Worm (Caenorhabditis elegans) whole organism, young adult: ENCODE results near the gene ZK546.4.
A peak's percentile ranks its signal among the peaks of the same experiment; 100 is the strongest.

Experiments
- F49E8.2 ChIP-seq: sonication (generic microtip); optimal IDR thresholded peaks from 3 replicates; lab custom pipeline; 2017; ENCODE audit warnings: missing genetic modification characterization, mild to moderate bottlenecking, missing compliant biosample characterization, antibody characterized with exemption, moderate library complexity; ENCODE audit not compliant: insufficient read depth
- F55B11.4 ChIP-seq: sonication (generic microtip); optimal IDR thresholded peaks from 2 replicates; lab custom pipeline; 2016; ENCODE audit warnings: missing compliant biosample characterization, missing genetic modification characterization, borderline replicate concordance; ENCODE audit not compliant: insufficient read depth
- K11D2.4 ChIP-seq: fragments of 200-800 bp; sonication (Bioruptor generic); IDR thresholded peaks from 2 replicates; pipeline ENCODE4 v1.3.6; 2022; ENCODE audit warnings: missing genetic modification reagents, missing genetic modification characterization, missing compliant biosample characterization
- akir-1 ChIP-seq: fragments of 200-800 bp; sonication (Bioruptor generic); optimal IDR thresholded peaks from 2 replicates; lab custom pipeline; 2018; ENCODE audit warnings: mild to moderate bottlenecking, missing genetic modification characterization, moderate library complexity, missing compliant biosample characterization
- ama-1 ChIP-seq, 3 experiments: fragments of 150-350 bp in 1 of 3; sonication (generic microtip) in 2 of 3; optimal IDR thresholded peaks; 2 replicates each; lab custom pipeline; 2014 to 2018; ENCODE audit warnings: missing biosample characterization in 2 of 3, missing genetic modification characterization in 2 of 3, missing genetic modification reagents in 2 of 3
- athp-1 ChIP-seq: sonication (generic microtip); optimal IDR thresholded peaks from 2 replicates; lab custom pipeline; 2017; ENCODE audit warnings: mild to moderate bottlenecking, missing genetic modification characterization, missing compliant biosample characterization
- ceh-27 ChIP-seq: fragments of 200-800 bp; sonication (Bioruptor generic); optimal IDR thresholded peaks from 2 replicates; lab custom pipeline; 2018; ENCODE audit warnings: mild to moderate bottlenecking, missing genetic modification characterization, moderate library complexity, missing compliant biosample characterization
- ceh-91 ChIP-seq: fragments of 200-800 bp; sonication (Bioruptor generic); IDR thresholded peaks from 2 replicates; pipeline ENCODE4 v1.3.6; 2022; ENCODE audit warnings: missing genetic modification reagents, missing genetic modification characterization, missing compliant biosample characterization
- egrh-3 ChIP-seq: fragments of 200-800 bp; sonication (Bioruptor generic); IDR thresholded peaks from 2 replicates; pipeline ENCODE4 v1.3.6; 2022; ENCODE audit warnings: missing genetic modification reagents, missing genetic modification characterization, missing compliant biosample characterization
- gei-17 ChIP-seq: fragments of 200-800 bp; sonication (Bioruptor generic); optimal IDR thresholded peaks from 2 replicates; lab custom pipeline; 2018; ENCODE audit warnings: mild to moderate bottlenecking, missing genetic modification characterization, missing compliant biosample characterization
- him-1 ChIP-seq: sonication (generic microtip); optimal IDR thresholded peaks from 2 replicates; lab custom pipeline; 2016; ENCODE audit warnings: missing genotype, missing genetic modification reagents, missing genetic modification characterization, missing compliant biosample characterization
- hmg-1.2 ChIP-seq: fragments of 200-800 bp; sonication (Bioruptor generic); IDR thresholded peaks from 2 replicates; pipeline ENCODE4 v1.3.6; 2022; ENCODE audit warnings: missing genetic modification reagents, missing genetic modification characterization, missing compliant biosample characterization
- let-526 ChIP-seq: fragments of 200-800 bp; sonication (Bioruptor generic); IDR thresholded peaks from 2 replicates; pipeline ENCODE4 v1.3.6; 2022; ENCODE audit warnings: missing genetic modification reagents, missing genetic modification characterization, missing compliant biosample characterization
- lin-35 ChIP-seq, 3 experiments: fragments of 150-350 bp in 2 of 3; sonication (generic microtip) in 1 of 3; optimal IDR thresholded peaks; 2 replicates each; lab custom pipeline; 2014 to 2018; ENCODE audit warnings: missing biosample characterization in 3 of 3, missing genetic modification characterization in 3 of 3, missing genetic modification reagents in 3 of 3
- lir-1 ChIP-seq: fragments of 200-800 bp; sonication (Bioruptor generic); conservative IDR thresholded peaks from 2 replicates; pipeline ENCODE4 v1.3.6; 2022; ENCODE audit warnings: missing genetic modification reagents, missing genetic modification characterization, missing compliant biosample characterization
- lsy-27 ChIP-seq: sonication (generic microtip); optimal IDR thresholded peaks from 2 replicates; lab custom pipeline; 2017; ENCODE audit warnings: missing genetic modification characterization, mild to moderate bottlenecking, missing compliant biosample characterization, antibody characterized with exemption, missing genotype, borderline replicate concordance; ENCODE audit not compliant: insufficient read depth
- madf-3 ChIP-seq: fragments of 200-800 bp; sonication (Bioruptor generic); IDR thresholded peaks from 2 replicates; pipeline ENCODE4 v1.3.6; 2022; ENCODE audit warnings: missing genetic modification reagents, missing genetic modification characterization, missing compliant biosample characterization
- nfya-1 ChIP-seq: sonication (generic microtip); optimal IDR thresholded peaks from 2 replicates; lab custom pipeline; 2017; ENCODE audit warnings: antibody characterized with exemption, missing compliant biosample characterization, missing genetic modification characterization, borderline replicate concordance; ENCODE audit not compliant: insufficient read depth
- nhr-179 ChIP-seq: sonication (generic microtip); optimal IDR thresholded peaks from 2 replicates; lab custom pipeline; 2016; ENCODE audit warnings: mild to moderate bottlenecking, missing genetic modification characterization, missing compliant biosample characterization
- nhr-27 ChIP-seq: fragments of 200-800 bp; sonication (Bioruptor generic); optimal IDR thresholded peaks from 2 replicates; lab custom pipeline; 2018; ENCODE audit warnings: mild to moderate bottlenecking, missing genetic modification characterization, moderate library complexity, missing compliant biosample characterization
- nhr-80 ChIP-seq: sonication (generic microtip); optimal IDR thresholded peaks from 2 replicates; lab custom pipeline; 2016; ENCODE audit warnings: missing genetic modification characterization, missing compliant biosample characterization
- pha-4 ChIP-seq: fragments of 150-350 bp; sonication (generic microtip); optimal IDR thresholded peaks from 2 replicates; lab custom pipeline; 2014; ENCODE audit warnings: missing biosample characterization, missing genetic modification reagents, missing genetic modification characterization
- rcor-1 ChIP-seq: fragments of 200-800 bp; sonication (Bioruptor generic); IDR thresholded peaks from 2 replicates; pipeline ENCODE4 v1.3.6; 2022; ENCODE audit warnings: missing genetic modification reagents, missing genetic modification characterization, missing compliant biosample characterization
- repo-1 ChIP-seq: sonication (generic microtip); optimal IDR thresholded peaks from 2 replicates; lab custom pipeline; 2017; ENCODE audit warnings: mild to moderate bottlenecking, missing genetic modification characterization, missing compliant biosample characterization
- sdz-38 ChIP-seq: sonication (generic microtip); optimal IDR thresholded peaks from 2 replicates; lab custom pipeline; 2016; ENCODE audit warnings: missing genotype, missing genetic modification characterization, missing compliant biosample characterization
- snpc-3.4 ChIP-seq: sonication (generic microtip); optimal IDR thresholded peaks from 2 replicates; lab custom pipeline; 2017; ENCODE audit warnings: missing genetic modification characterization, mild to moderate bottlenecking, missing compliant biosample characterization, antibody characterized with exemption, moderate library complexity, missing genotype, missing genetic modification reagents
- sptf-2 ChIP-seq: fragments of 200-800 bp; sonication (Bioruptor generic); optimal IDR thresholded peaks from 2 replicates; lab custom pipeline; 2018; ENCODE audit warnings: mild to moderate bottlenecking, missing genetic modification characterization, missing compliant biosample characterization
- ztf-3 ChIP-seq: fragments of 200-800 bp; sonication (Bioruptor generic); optimal IDR thresholded peaks from 2 replicates; lab custom pipeline; 2018; ENCODE audit warnings: mild to moderate bottlenecking, missing genetic modification characterization, missing compliant biosample characterization

The ZK546.4 gene

DNA sequence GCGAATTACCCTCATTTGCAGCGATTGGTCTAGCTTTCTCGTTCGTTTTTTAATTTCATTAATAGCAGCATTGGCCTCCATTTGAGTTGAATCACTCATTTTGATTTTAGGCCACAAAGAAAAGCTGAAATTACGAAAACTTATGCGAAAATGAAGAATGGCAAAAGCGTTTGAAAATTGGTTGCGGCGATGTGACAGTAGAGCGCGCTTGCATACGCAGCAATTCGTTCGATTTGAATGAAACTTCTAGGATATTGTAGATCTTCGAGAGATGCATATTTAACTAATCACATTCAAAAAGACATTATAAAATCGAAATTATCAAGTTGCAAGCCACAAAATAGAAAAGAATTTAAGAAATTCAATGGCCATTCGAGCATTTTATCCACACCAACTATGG lies 21.9 kb downstream of the ZK546.4 start, which contains the start of gene ulp-2:
TSS of gene ulp-2 (minus strand) at position 158 of the 400 bp plus-strand sequence.
- TF ChIP-seq let-526 (GFP tag; lab: Robert Waterston, UW) (no peak), hmg-1.2 (GFP tag; lab: Robert Waterston, UW) (peak; percentile 15; the same call in 1 of the 2 replicates)

DNA sequence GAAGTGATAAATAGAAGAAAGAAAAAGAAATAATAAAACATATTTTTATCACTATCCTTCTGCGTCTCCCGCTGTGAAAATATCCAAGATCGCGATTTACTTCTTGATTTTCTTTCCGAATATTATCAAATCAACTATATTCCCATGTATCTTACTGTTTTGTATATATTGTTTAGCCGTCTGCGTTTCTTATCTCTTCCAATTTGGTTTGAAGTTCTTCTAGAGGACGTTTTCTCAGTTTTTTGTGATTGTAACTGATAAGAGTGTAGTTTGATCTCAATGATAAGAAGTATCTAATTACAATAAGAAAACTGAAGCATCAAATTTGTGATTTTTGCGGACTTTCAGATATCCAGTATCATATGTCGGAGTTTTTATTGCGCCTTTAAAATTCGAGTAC lies 22.8 kb downstream of the ZK546.4 start:
- no peak for TF ChIP-seq madf-3 (GFP tag; lab: Robert Waterston, UW)
- TF ChIP-seq egrh-3: no peak
- peak; percentile 45 for TF ChIP-seq nhr-80 (tag; lab: Kevin White, UChicago)

DNA sequence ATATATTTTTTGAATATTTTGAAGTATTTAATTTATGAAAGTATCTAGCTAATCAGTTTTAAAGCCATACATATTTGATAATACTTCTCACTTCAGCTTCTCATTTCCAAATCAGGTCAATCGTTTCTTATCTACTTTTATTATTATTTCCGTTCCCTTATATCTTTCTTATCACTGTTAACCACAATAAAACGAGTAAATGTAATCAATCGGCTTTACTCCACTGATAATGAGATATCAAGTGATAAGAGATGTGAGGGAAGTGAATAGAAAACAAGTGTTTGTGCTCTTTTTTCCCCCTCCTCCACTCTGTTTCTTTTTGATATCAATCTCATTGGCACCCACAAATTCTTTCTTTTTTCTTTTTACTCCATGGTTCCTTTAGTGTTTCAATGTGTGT lies 28.7 kb downstream of the ZK546.4 start:
- TF ChIP-seq ceh-91 (no peak), akir-1 (GFP tag; lab: Kevin White, UChicago) (no peak), F49E8.2 (tag; lab: Kevin White, UChicago) (no peak), pha-4 (tag; lab: Kevin White, UChicago) (no peak), ztf-3 (GFP tag; lab: Kevin White, UChicago) (no peak), F55B11.4 (tag; lab: Kevin White, UChicago) (no peak), let-526 (GFP tag; lab: Robert Waterston, UW) (no peak)

DNA sequence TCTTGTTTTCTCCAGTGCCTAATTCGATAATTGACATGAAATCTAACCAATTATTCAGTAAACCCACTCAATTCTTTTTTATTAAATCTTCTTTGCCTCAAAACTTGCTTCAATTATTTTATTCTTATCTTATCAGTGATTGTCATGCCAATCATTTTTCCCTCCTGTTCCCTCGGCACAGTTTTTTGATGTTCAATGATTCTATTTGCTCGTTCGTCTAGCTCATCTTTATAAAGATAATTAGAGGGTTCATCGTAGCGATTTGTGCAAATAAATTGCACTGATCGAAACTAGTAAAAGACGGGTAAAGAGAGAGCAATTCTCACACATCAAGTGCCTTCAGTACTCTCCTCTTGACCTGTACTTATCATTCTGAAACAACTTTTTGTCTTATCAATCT lies 29.8 kb downstream of the ZK546.4 start:
- no peak for TF ChIP-seq repo-1 (tag; lab: Kevin White, UChicago)
- TF ChIP-seq nhr-80 (tag; lab: Kevin White, UChicago): peak; percentile 81
- no peak for TF ChIP-seq him-1 (tag; lab: Kevin White, UChicago)
- TF ChIP-seq sdz-38 (tag; lab: Kevin White, UChicago): no peak
- TF ChIP-seq sptf-2 (GFP tag; lab: Kevin White, UChicago): no peak
- TF ChIP-seq let-526 (GFP tag; lab: Robert Waterston, UW): no peak
- TF ChIP-seq rcor-1 (GFP tag; lab: Robert Waterston, UW): no peak
- TF ChIP-seq ceh-27 (GFP tag; lab: Kevin White, UChicago): no peak
- no peak for TF ChIP-seq lin-35 (GFP tag; optimal IDR thresholded peaks at IDR 0.05; lab: Kevin White, UChicago)

DNA sequence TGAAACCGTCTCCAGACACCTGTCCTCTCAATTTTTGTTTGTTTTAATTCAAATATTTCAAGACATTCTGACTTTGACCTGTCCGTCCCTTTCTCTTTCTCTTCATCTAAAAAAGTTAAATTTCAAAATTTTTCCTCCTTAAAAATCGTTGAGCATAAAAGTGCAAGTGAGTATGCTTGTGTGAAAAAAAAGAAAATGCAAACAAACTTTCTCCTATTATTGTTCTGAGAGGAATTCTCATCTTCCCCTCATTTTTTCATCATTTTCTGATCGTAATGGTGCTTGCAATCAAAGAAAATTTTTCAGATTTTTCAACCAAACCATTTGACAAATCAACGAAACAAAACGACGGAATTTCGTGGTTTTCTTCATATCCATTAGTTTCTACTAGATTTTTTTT lies 31.0 kb downstream of the ZK546.4 start, which contains the start of gene shc-2:
TSS of gene shc-2 (plus strand) at position 301 of the 400 bp plus-strand sequence.
- TF ChIP-seq nhr-179 (tag; lab: Kevin White, UChicago) (no peak), snpc-3.4 (tag; lab: Kevin White, UChicago) (no peak), him-1 (tag; lab: Kevin White, UChicago) (no peak), F55B11.4 (tag; lab: Kevin White, UChicago) (no peak), let-526 (GFP tag; lab: Robert Waterston, UW) (no peak), athp-1 (tag; lab: Kevin White, UChicago) (no peak), nfya-1 (no peak), ama-1 (optimal IDR thresholded peaks at IDR 0.05; lab: Kevin White, UChicago) (no peak), ama-1 (GFP tag; optimal IDR thresholded peaks at IDR 0.05; lab: Kevin White, UChicago) (no peak), gei-17 (GFP tag; lab: Kevin White, UChicago) (no peak), lir-1 (GFP tag; lab: Robert Waterston, UW) (no peak), nhr-27 (tag; lab: Kevin White, UChicago) (no peak), lsy-27 (tag; lab: Kevin White, UChicago) (no peak), sptf-2 (GFP tag; lab: Kevin White, UChicago) (no peak), K11D2.4 (GFP tag; lab: Robert Waterston, UW) (no peak), ceh-91 (no peak)
